Fruit fly (Drosophila melanogaster) whole organism, embryonic: Measurements from ENCODE around the gene Trim9.
A peak's percentile ranks its signal among the peaks of the same experiment; 100 is the strongest.

Experiments
- Abd-B ChIP-seq: fragments of 200-800 bp; sonication (Bioruptor generic); optimal IDR thresholded peaks from 2 replicates; lab custom pipeline; 2018; ENCODE audit warnings: missing biosample characterization, mild to moderate bottlenecking, missing genetic modification characterization, moderate library complexity
- Ada2b ChIP-seq: fragments of 200-800 bp; sonication (Bioruptor generic); IDR thresholded peaks from 2 replicates; pipeline ENCODE4 v1.3.6; 2022; ENCODE audit warnings: missing biosample characterization, missing genetic modification characterization
- BtbVII ChIP-seq: fragments of 200-800 bp; sonication (Bioruptor generic); optimal IDR thresholded peaks from 3 replicates; lab custom pipeline; 2017; ENCODE audit warnings: missing biosample characterization, mild to moderate bottlenecking, missing genetic modification characterization
- CG10431 ChIP-seq: fragments of 200-800 bp; sonication (Bioruptor generic); optimal IDR thresholded peaks from 3 replicates; lab custom pipeline; 2018; ENCODE audit warnings: missing biosample characterization, mild to moderate bottlenecking, missing genetic modification characterization
- CG10565 ChIP-seq: fragments of 200-800 bp; sonication (Bioruptor generic); optimal IDR thresholded peaks from 3 replicates; lab custom pipeline; 2016; ENCODE audit warnings: missing biosample characterization, mild to moderate bottlenecking, missing genetic modification characterization
- CG11695 ChIP-seq: fragments of 200-800 bp; sonication (Bioruptor generic); IDR thresholded peaks from 3 replicates; pipeline ENCODE4 v1.3.6; 2022; ENCODE audit warnings: missing biosample characterization, missing genetic modification characterization
- CG11696 ChIP-seq: fragments of 200-800 bp; sonication (Bioruptor generic); IDR thresholded peaks from 2 replicates; pipeline ENCODE4 v1.3.6; 2022; ENCODE audit warnings: missing biosample characterization, missing genetic modification characterization
- CG12219 ChIP-seq: fragments of 200-800 bp; sonication (Bioruptor generic); optimal IDR thresholded peaks from 3 replicates; lab custom pipeline; 2018; ENCODE audit warnings: missing biosample characterization, mild to moderate bottlenecking, missing genetic modification characterization
- CG14050 ChIP-seq: fragments of 200-800 bp; sonication (Bioruptor generic); IDR thresholded peaks from 3 replicates; pipeline ENCODE4 v1.3.6; 2022; ENCODE audit warnings: missing biosample characterization, missing genetic modification characterization
- CG15073 ChIP-seq: fragments of 200-800 bp; sonication (Bioruptor generic); optimal IDR thresholded peaks from 2 replicates; lab custom pipeline; 2016; ENCODE audit warnings: missing biosample characterization, missing genetic modification characterization
- CG1602 ChIP-seq: fragments of 200-800 bp; sonication (Bioruptor generic); optimal IDR thresholded peaks from 3 replicates; lab custom pipeline; 2016; ENCODE audit warnings: missing biosample characterization, missing genetic modification characterization
- CG3065 ChIP-seq: fragments of 200-800 bp; sonication (Bioruptor generic); optimal IDR thresholded peaks from 2 replicates; lab custom pipeline; 2016; ENCODE audit warnings: missing biosample characterization, missing genetic modification characterization
- CG31388 ChIP-seq: fragments of 200-800 bp; sonication (Bioruptor generic); optimal IDR thresholded peaks from 2 replicates; lab custom pipeline; 2016; ENCODE audit warnings: missing biosample characterization, missing genetic modification characterization
- CG3847 ChIP-seq: fragments of 200-800 bp; sonication (Bioruptor generic); IDR thresholded peaks from 2 replicates; pipeline ENCODE4 v1.3.6; 2022; ENCODE audit warnings: missing biosample characterization, missing genetic modification characterization
- CG3995 ChIP-seq: fragments of 200-800 bp; sonication (Bioruptor generic); optimal IDR thresholded peaks from 3 replicates; lab custom pipeline; 2016; ENCODE audit warnings: missing biosample characterization, missing genetic modification characterization
- CG4424 ChIP-seq: fragments of 200-800 bp; sonication (Bioruptor generic); optimal IDR thresholded peaks from 3 replicates; lab custom pipeline; 2016; ENCODE audit warnings: missing biosample characterization, missing genetic modification characterization
- CG5245 ChIP-seq: fragments of 200-800 bp; sonication (Bioruptor generic); optimal IDR thresholded peaks from 3 replicates; lab custom pipeline; 2016; ENCODE audit warnings: missing biosample characterization, missing genetic modification characterization
- CG5953 ChIP-seq: fragments of 200-800 bp; sonication (Bioruptor generic); IDR thresholded peaks from 2 replicates; pipeline ENCODE4 v1.3.6; 2022; ENCODE audit warnings: missing biosample characterization, missing genetic modification characterization
- Camta ChIP-seq: fragments of 200-800 bp; sonication (Bioruptor generic); optimal IDR thresholded peaks from 2 replicates; lab custom pipeline; 2016; ENCODE audit warnings: missing biosample characterization, missing genetic modification characterization
- Dbx ChIP-seq: fragments of 200-800 bp; sonication (Bioruptor generic); IDR thresholded peaks from 3 replicates; pipeline ENCODE4 v1.3.6; 2022; ENCODE audit warnings: missing biosample characterization, missing genetic modification characterization
- Dll ChIP-seq: fragments of 200-800 bp; sonication (Bioruptor generic); IDR thresholded peaks from 4 replicates; pipeline ENCODE4 v1.3.6; 2022; ENCODE audit warnings: missing biosample characterization, missing genetic modification characterization; ENCODE audit not compliant: partially characterized antibody
- Dref ChIP-seq: fragments of 200-800 bp; sonication (Bioruptor generic); IDR thresholded peaks from 2 replicates; pipeline ENCODE4 v1.3.6; 2022; ENCODE audit warnings: missing biosample characterization, missing genetic modification characterization
- Hmx ChIP-seq: fragments of 200-800 bp; sonication (Bioruptor generic); optimal IDR thresholded peaks from 2 replicates; lab custom pipeline; 2016; ENCODE audit warnings: missing biosample characterization, missing genetic modification characterization
- Hr78 ChIP-seq, 2 experiments: fragments of 200-800 bp in 1 of 2; fragments of >200 bp in 1 of 2; sonication (Bioruptor generic) in 1 of 2; optimal IDR thresholded peaks; 2 replicates each; lab custom pipeline; 2017 to 2019; ENCODE audit warnings: missing biosample characterization in 2 of 2, missing genetic modification characterization in 2 of 2, mild to moderate bottlenecking in 1 of 2, moderate library complexity in 1 of 2
- Lpt ChIP-seq: fragments of >200 bp; optimal IDR thresholded peaks from 2 replicates; lab custom pipeline; 2018; ENCODE audit warnings: missing biosample characterization, missing genetic modification characterization
- MBD-R2 ChIP-seq: fragments of 200-800 bp; sonication (Bioruptor generic); IDR thresholded peaks from 2 replicates; pipeline ENCODE4 v1.3.6; 2022; ENCODE audit warnings: missing biosample characterization, missing genetic modification characterization
- Nf-YB ChIP-seq: fragments of 200-800 bp; sonication (Bioruptor generic); optimal IDR thresholded peaks from 3 replicates; lab custom pipeline; 2019; ENCODE audit warnings: missing biosample characterization, mild to moderate bottlenecking, missing genetic modification characterization, moderate library complexity
- Rx ChIP-seq: fragments of 200-800 bp; sonication (Bioruptor generic); IDR thresholded peaks from 2 replicates; pipeline ENCODE4 v1.3.6; 2022; ENCODE audit warnings: missing biosample characterization, missing genetic modification characterization
- Scr ChIP-seq: fragments of 200-800 bp; sonication (Bioruptor generic); IDR thresholded peaks from 2 replicates; pipeline ENCODE4 v1.3.6; 2022; ENCODE audit warnings: missing biosample characterization, missing genetic modification characterization; ENCODE audit not compliant: partially characterized antibody
- Sox102F ChIP-seq: fragments of 200-800 bp; sonication (Bioruptor generic); optimal IDR thresholded peaks from 2 replicates; lab custom pipeline; 2018; ENCODE audit warnings: missing biosample characterization, mild to moderate bottlenecking, missing genetic modification characterization, moderate library complexity
- abd-A ChIP-seq: fragments of 200-800 bp; sonication (Bioruptor generic); optimal IDR thresholded peaks from 3 replicates; lab custom pipeline; 2019; ENCODE audit warnings: missing biosample characterization, mild to moderate bottlenecking, missing genetic modification characterization, moderate library complexity
- amos ChIP-seq: fragments of 200-800 bp; sonication (Bioruptor generic); IDR thresholded peaks from 2 replicates; pipeline ENCODE4 v1.3.6; 2022; ENCODE audit warnings: missing biosample characterization, missing genetic modification characterization; ENCODE audit not compliant: partially characterized antibody
- ase ChIP-seq: fragments of 200-800 bp; sonication (Bioruptor generic); IDR thresholded peaks from 3 replicates; pipeline ENCODE4 v1.3.6; 2022; ENCODE audit warnings: missing biosample characterization, missing genetic modification characterization
- btn ChIP-seq: fragments of 200-800 bp; sonication (Bioruptor generic); optimal IDR thresholded peaks from 2 replicates; lab custom pipeline; 2016; ENCODE audit warnings: missing biosample characterization, missing genetic modification characterization
- dmrt99B ChIP-seq: fragments of 200-800 bp; sonication (Bioruptor generic); optimal IDR thresholded peaks from 2 replicates; lab custom pipeline; 2018; ENCODE audit warnings: missing biosample characterization, mild to moderate bottlenecking, missing genetic modification characterization, moderate library complexity
- gfzf ChIP-seq: fragments of 200-800 bp; sonication (Bioruptor generic); optimal IDR thresholded peaks from 2 replicates; lab custom pipeline; 2016; ENCODE audit warnings: missing biosample characterization, mild to moderate bottlenecking, missing genetic modification characterization, moderate library complexity
- grau ChIP-seq: fragments of 200-800 bp; optimal IDR thresholded peaks from 3 replicates; lab custom pipeline; 2019; ENCODE audit warnings: missing biosample characterization, mild to moderate bottlenecking, missing genetic modification characterization, moderate library complexity
- lov ChIP-seq, 2 experiments: fragments of 200-800 bp in 1 of 2; fragments of >200 bp in 1 of 2; sonication (Bioruptor generic) in 1 of 2; IDR thresholded peaks in 1 of 2; optimal IDR thresholded peaks in 1 of 2; 2 replicates in 1 of 2; 3 replicates in 1 of 2; pipeline versions ENCODE4 v1.3.6 to Lab custom; 2017 to 2022; ENCODE audit warnings: missing biosample characterization in 1 of 2, missing genetic modification characterization in 1 of 2
- mirr ChIP-seq: fragments of 200-800 bp; sonication (Bioruptor generic); optimal IDR thresholded peaks from 3 replicates; lab custom pipeline; 2018; ENCODE audit warnings: missing biosample characterization, mild to moderate bottlenecking, missing genetic modification characterization
- nom ChIP-seq: fragments of 200-800 bp; sonication (Bioruptor generic); optimal IDR thresholded peaks from 2 replicates; lab custom pipeline; 2017; ENCODE audit warnings: missing biosample characterization, missing genetic modification characterization, mild to moderate bottlenecking, moderate library complexity, missing genetic modification reagents
- pb ChIP-seq: fragments of 200-800 bp; sonication (Bioruptor generic); optimal IDR thresholded peaks from 3 replicates; lab custom pipeline; 2016; ENCODE audit warnings: missing biosample characterization, missing genetic modification characterization
- peb ChIP-seq: fragments of 200-800 bp; sonication (Bioruptor generic); IDR thresholded peaks from 2 replicates; pipeline ENCODE4 v1.3.6; 2022; ENCODE audit warnings: missing biosample characterization, missing genetic modification characterization
- pnt ChIP-seq: fragments of 200-800 bp; sonication (Bioruptor generic); optimal IDR thresholded peaks from 3 replicates; lab custom pipeline; 2016; ENCODE audit warnings: missing biosample characterization, missing genetic modification characterization
- pum ChIP-seq: fragments of 200-800 bp; sonication (Bioruptor generic); optimal IDR thresholded peaks from 2 replicates; lab custom pipeline; 2016; ENCODE audit warnings: missing biosample characterization, missing genetic modification characterization
- repo ChIP-seq: fragments of 200-800 bp; sonication (Bioruptor generic); optimal IDR thresholded peaks from 2 replicates; lab custom pipeline; 2016; ENCODE audit warnings: missing biosample characterization, missing genetic modification characterization
- salm ChIP-seq: fragments of 200-800 bp; sonication (Bioruptor generic); optimal IDR thresholded peaks from 2 replicates; lab custom pipeline; 2018; ENCODE audit warnings: missing biosample characterization, mild to moderate bottlenecking, missing genetic modification characterization
- so ChIP-seq: fragments of 200-800 bp; sonication (Bioruptor generic); IDR thresholded peaks from 3 replicates; pipeline ENCODE4 v1.3.6; 2022; ENCODE audit warnings: missing biosample characterization, missing genetic modification characterization
- ttk ChIP-seq: fragments of 200-800 bp; sonication (Bioruptor generic); IDR thresholded peaks from 2 replicates; pipeline ENCODE4 v2.1.2; 2022; ENCODE audit warnings: missing biosample characterization, missing genetic modification characterization
- usp ChIP-seq: fragments of >200 bp; optimal IDR thresholded peaks from 2 replicates; lab custom pipeline; 2017; ENCODE audit warnings: missing biosample characterization, missing genetic modification characterization
- vfl ChIP-seq: fragments of 200-800 bp; sonication (Bioruptor generic); optimal IDR thresholded peaks from 2 replicates; lab custom pipeline; 2016; ENCODE audit warnings: missing biosample characterization, missing genetic modification characterization

The Trim9 gene

DNA sequence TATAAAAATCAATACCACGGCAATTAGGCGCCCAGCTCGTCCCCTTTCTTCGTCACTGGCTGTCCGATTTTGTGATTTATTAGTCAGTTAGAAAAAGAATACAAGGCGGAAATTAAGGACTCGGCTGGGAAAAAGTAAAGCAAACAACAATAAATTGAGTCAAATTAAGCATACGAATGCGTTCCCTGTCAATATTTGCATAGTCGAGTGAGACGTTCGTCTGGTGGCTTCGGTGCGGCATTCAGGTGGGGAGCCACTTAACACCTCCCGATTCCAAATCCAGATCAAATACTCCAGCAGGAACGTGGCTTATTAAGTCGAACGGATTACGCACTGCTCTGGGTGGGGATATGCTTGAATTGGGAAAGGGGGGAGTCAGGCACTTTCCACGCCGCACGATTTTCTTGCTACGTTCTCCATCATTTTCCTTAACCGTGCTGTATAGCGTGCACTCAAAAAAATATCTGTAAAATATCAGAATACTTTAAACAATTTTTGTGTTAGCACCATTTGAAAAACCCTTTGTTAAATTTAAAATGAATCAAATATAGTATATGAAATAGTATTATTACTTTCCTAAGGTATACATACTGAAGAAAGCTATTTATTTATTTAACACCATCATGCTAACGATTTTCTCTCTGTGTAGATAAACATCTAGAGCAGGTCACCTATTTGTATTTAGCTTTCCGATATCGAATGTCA is 1.5 kb upstream of the Trim9 start (continued):
- no peak for TF ChIP-seq salm (tag; lab: Kevin White, UChicago)
- no peak for TF ChIP-seq CG14050 (GFP tag; lab: Robert Waterston, UW)
- no peak for TF ChIP-seq abd-A
- TF ChIP-seq MBD-R2 (GFP tag; lab: Robert Waterston, UW): no peak
- TF ChIP-seq Sox102F (GFP tag; lab: Kevin White, UChicago): peak; percentile 81
- peak; percentile 57 for TF ChIP-seq grau (tag; lab: Kevin White, UChicago)
- TF ChIP-seq Camta: no peak
- TF ChIP-seq nom (GFP tag; lab: Kevin White, UChicago): no peak
- peak in 1 of 2 experiments; percentile 90 for TF ChIP-seq Hr78 (GFP tag; optimal IDR thresholded peaks at IDR 0.05; lab: Kevin White, UChicago)
- TF ChIP-seq CG10431 (GFP tag; lab: Kevin White, UChicago): no peak
- TF ChIP-seq Hmx (GFP tag; lab: Kevin White, UChicago): no peak
- no peak for TF ChIP-seq vfl (GFP tag; lab: Kevin White, UChicago)
- TF ChIP-seq so (GFP tag; lab: Robert Waterston, UW): no peak
- TF ChIP-seq Rx (GFP tag; lab: Robert Waterston, UW): no peak
- TF ChIP-seq pb (GFP tag; lab: Kevin White, UChicago): no peak
- TF ChIP-seq ttk (GFP tag; lab: Robert Waterston, UW): peak; percentile 55
- TF ChIP-seq CG12219 (GFP tag; lab: Kevin White, UChicago): peak; percentile 5
- no peak for TF ChIP-seq CG3847 (GFP tag; lab: Robert Waterston, UW)
- TF ChIP-seq ase: no peak
- TF ChIP-seq Abd-B: peak; percentile 7
- TF ChIP-seq CG10565 (GFP tag; lab: Kevin White, UChicago): no peak
- no peak for TF ChIP-seq Dbx (GFP tag; lab: Robert Waterston, UW)
- peak; percentile 57 for TF ChIP-seq CG4424 (GFP tag; lab: Kevin White, UChicago)
- peak; percentile 50 for TF ChIP-seq dmrt99B (tag; lab: Kevin White, UChicago)
- no peak for TF ChIP-seq Scr (GFP tag; lab: Robert Waterston, UW)
- no peak for TF ChIP-seq usp (GFP tag; lab: Kevin White, UChicago)
- no peak for TF ChIP-seq CG31388
- peak; percentile 52 for TF ChIP-seq CG1602 (GFP tag; lab: Kevin White, UChicago)
- no peak; the same call in 2 of the 3 replicates for TF ChIP-seq CG11695 (GFP tag; lab: Robert Waterston, UW)
- no peak for TF ChIP-seq Ada2b (GFP tag; lab: Robert Waterston, UW)
- no peak for TF ChIP-seq amos (GFP tag; lab: Robert Waterston, UW)
- no peak for TF ChIP-seq pum
- no peak for TF ChIP-seq BtbVII (GFP tag; lab: Kevin White, UChicago)
- TF ChIP-seq pnt (GFP tag; lab: Kevin White, UChicago): no peak
- TF ChIP-seq Nf-YB (GFP tag; lab: Kevin White, UChicago): peak; percentile 1
- no peak for TF ChIP-seq CG15073
- no peak for TF ChIP-seq btn
- no peak for TF ChIP-seq CG3065
- no peak for TF ChIP-seq mirr (GFP tag; lab: Kevin White, UChicago)
- TF ChIP-seq CG5953 (GFP tag; lab: Robert Waterston, UW): no peak
- TF ChIP-seq peb (GFP tag; lab: Robert Waterston, UW): peak; percentile 15; the same call in 1 of the 2 replicates
- no peak for TF ChIP-seq repo (GFP tag; lab: Kevin White, UChicago)
- TF ChIP-seq CG3995 (GFP tag; lab: Kevin White, UChicago): no peak
- TF ChIP-seq CG5245 (GFP tag; lab: Kevin White, UChicago): no peak
- TF ChIP-seq lov (optimal IDR thresholded peaks at IDR 0.05; lab: Kevin White, UChicago): no peak
- TF ChIP-seq lov (GFP tag; IDR thresholded peaks at IDR 0.05; lab: Robert Waterston, UW): no peak
- no peak for TF ChIP-seq Lpt (GFP tag; lab: Kevin White, UChicago)
- no peak for TF ChIP-seq Dll (GFP tag; lab: Robert Waterston, UW)
- TF ChIP-seq CG11696: 0 out of 2 replicates have a peak, but pooled peaks have one; percentile 9
- TF ChIP-seq gfzf (GFP tag; lab: Kevin White, UChicago): no peak
- TF ChIP-seq Dref: no peak
